Fruit fly (Drosophila melanogaster): ENCODE measurements around the gene bves.

Gene bves

DNA sequence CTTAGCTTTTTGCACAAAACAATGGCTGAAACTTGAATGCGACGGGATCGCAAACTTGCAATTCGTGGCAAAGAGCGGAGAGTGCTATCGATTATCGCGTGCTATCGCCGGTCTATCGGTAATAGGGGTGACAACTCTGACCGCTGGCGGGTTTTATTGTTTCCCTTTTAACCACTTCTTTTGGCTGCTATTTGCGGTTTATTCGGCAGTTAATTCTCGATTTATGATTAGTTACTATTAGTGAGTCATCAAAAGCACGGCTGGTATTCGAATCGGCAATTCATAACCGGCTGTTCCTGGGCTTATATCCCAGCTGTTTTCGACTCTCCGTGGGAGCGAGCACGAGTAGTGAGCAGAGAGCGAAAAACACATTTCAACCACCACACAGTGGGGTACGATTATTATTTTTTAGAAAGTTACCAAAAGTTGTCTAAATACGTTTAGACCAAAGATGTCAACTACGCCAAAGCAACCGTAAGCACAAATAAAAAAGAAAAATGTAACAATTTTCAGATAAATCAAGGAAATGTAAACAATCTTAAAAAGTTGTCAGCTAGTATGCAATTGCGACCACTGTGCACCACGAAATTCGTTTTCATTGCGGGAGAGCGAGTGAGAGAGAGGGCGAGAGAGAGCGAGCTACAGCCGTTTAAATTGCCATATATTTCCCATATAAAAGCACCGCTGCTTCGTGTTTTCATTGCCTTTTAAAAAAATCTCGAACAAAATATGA is at the start of gene bves, which contains the start of gene Stt3A (continued):
- TF ChIP-seq CG5245 (GFP tag; optimal IDR thresholded peaks at IDR 0.05) (peak; percentile 96), ewg (GFP tag; optimal IDR thresholded peaks at IDR 0.05) (peak; percentile 96), CG9876 (GFP tag; optimal IDR thresholded peaks at IDR 0.05) (peak; percentile 96), fru (optimal IDR thresholded peaks at IDR 0.05) (no peak), H2.0 (GFP tag; IDR thresholded peaks at IDR 0.05) (peak; percentile 97), amos (GFP tag; IDR thresholded peaks at IDR 0.05; ENCODE audit: partially characterized antibody) (peak; percentile 51; the same call in 1 of the 2 replicates), NK7.1 (GFP tag; optimal IDR thresholded peaks at IDR 0.05) (peak; percentile 97), Opbp (GFP tag; IDR thresholded peaks at IDR 0.05; ENCODE audit: partially characterized antibody) (peak; percentile 59; the same call in 2 of the 3 replicates), Nf-YA (GFP tag; IDR thresholded peaks at IDR 0.05) (peak; percentile 95), org-1 (GFP tag; optimal IDR thresholded peaks at IDR 0.05) (peak; percentile 99), CG17568 (GFP tag; optimal IDR thresholded peaks at IDR 0.05) (peak; percentile 99), Hr78 (GFP tag; optimal IDR thresholded peaks at IDR 0.05) (peak in 1 of 2 experiments; percentile 92), Rx (GFP tag; IDR thresholded peaks at IDR 0.05) (peak; percentile 97), CG18262 (tag; optimal IDR thresholded peaks at IDR 0.05) (peak; percentile 99), cg (GFP tag; optimal IDR thresholded peaks at IDR 0.05) (no peak), CG2116 (GFP tag; optimal IDR thresholded peaks at IDR 0.05) (peak; percentile 82), shn (GFP tag; optimal IDR thresholded peaks at IDR 0.05) (peak; percentile 99), CG8944 (GFP tag; optimal IDR thresholded peaks at IDR 0.05) (peak; percentile 97), Adf1 (GFP tag; IDR thresholded peaks at IDR 0.05) (peak; percentile 86), hth (optimal IDR thresholded peaks at IDR 0.05) (no peak), CG7839 (tag; optimal IDR thresholded peaks at IDR 0.05) (peak; percentile 99), CoRest (tag; optimal IDR thresholded peaks at IDR 0.05) (peak; percentile 98), Scr (GFP tag; IDR thresholded peaks at IDR 0.05; ENCODE audit: partially characterized antibody) (peak; percentile 53), gsb (GFP tag; IDR thresholded peaks at IDR 0.05) (peak; percentile 94), CG16813 (GFP tag; IDR thresholded peaks at IDR 0.05; ENCODE audit: partially characterized antibody) (peak; percentile 59; the same call in 2 of the 3 replicates), CG6765 (GFP tag; optimal IDR thresholded peaks at IDR 0.05) (peak; percentile 98), Ravus (GFP tag; IDR thresholded peaks at IDR 0.05) (peak; percentile 89), CG4424 (GFP tag; optimal IDR thresholded peaks at IDR 0.05) (peak; percentile 98), lola (GFP tag; optimal IDR thresholded peaks at IDR 0.05) (peak in 1 of 3 experiments; percentile 97), pan (optimal IDR thresholded peaks at IDR 0.05) (no peak), pan (GFP tag; optimal IDR thresholded peaks at IDR 0.05 in 1 of 2, IDR thresholded peaks at IDR 0.05 in 1 of 2) (peak in 1 of 2 experiments; percentile 97), CG7745 (tag; optimal IDR thresholded peaks at IDR 0.05) (peak; percentile 87), CG18764 (GFP tag; optimal IDR thresholded peaks at IDR 0.05) (peak; percentile 95), insv (GFP tag; optimal IDR thresholded peaks at IDR 0.05) (peak; percentile 77 to 79), CG10654 (GFP tag; optimal IDR thresholded peaks at IDR 0.05) (peak; percentile 98), CG1024 (GFP tag; IDR thresholded peaks at IDR 0.05) (peak; percentile 94), klu (GFP tag; IDR thresholded peaks at IDR 0.05) (peak; percentile 92), pum (GFP tag; optimal IDR thresholded peaks at IDR 0.05) (peak; percentile 98), CG11398 (GFP tag; optimal IDR thresholded peaks at IDR 0.05) (peak; percentile 99), slou (GFP tag; optimal IDR thresholded peaks at IDR 0.05) (peak; percentile 92), eve (GFP tag; optimal IDR thresholded peaks at IDR 0.05) (peak; percentile 75 to 99), bab2 (GFP tag; optimal IDR thresholded peaks at IDR 0.05) (peak; percentile 98), CG9727 (GFP tag; optimal IDR thresholded peaks at IDR 0.05) (peak; percentile 98), CG18011 (GFP tag; optimal IDR thresholded peaks at IDR 0.05) (peak; percentile 91), CG13123 (GFP tag; optimal IDR thresholded peaks at IDR 0.05) (peak; percentile 96), Ptx1 (GFP tag; IDR thresholded peaks at IDR 0.05) (peak; percentile 97), NC2β (GFP tag; optimal IDR thresholded peaks at IDR 0.05) (peak; percentile 98), sna (GFP tag; IDR thresholded peaks at IDR 0.05; ENCODE audit: partially characterized antibody) (peak; percentile 75), CG2129 (GFP tag; IDR thresholded peaks at IDR 0.05; ENCODE audit: partially characterized antibody) (0 out of 2 replicates have a peak, but pooled peaks have one; percentile 25)

All from whole organism, embryonic.